Fruit fly (Drosophila melanogaster) whole organism: ENCODE results near the gene Akt.

Experiments used
- CG8478 ChIP-seq: fragments of >200 bp; optimal IDR thresholded peaks from 2 replicates; lab custom pipeline; 2018; ENCODE audit warnings: inconsistent platforms
- Dll ChIP-seq: fragments of >200 bp; optimal IDR thresholded peaks from 2 replicates; lab custom pipeline; 2017
- EcR ChIP-seq, 2 experiments: fragments of >200 bp; optimal IDR thresholded peaks; 2 replicates each; lab custom pipeline; 2017; ENCODE audit warnings: missing biosample characterization in 2 of 2, missing genetic modification characterization in 2 of 2, missing genetic modification reagents in 2 of 2
- pan ChIP-seq: fragments of >200 bp; optimal IDR thresholded peaks from 2 replicates; lab custom pipeline; 2017
- psq ChIP-seq: fragments of >200 bp; optimal IDR thresholded peaks from 2 replicates; lab custom pipeline; 2017
- usp ChIP-seq: fragments of >200 bp; optimal IDR thresholded peaks from 2 replicates; lab custom pipeline; 2017; ENCODE audit warnings: missing biosample characterization, missing genetic modification characterization, mixed read lengths

The Akt gene

dm6 chr3R:16098333-16099267 is at the start of gene Akt, which contains the start of gene Mhcl:
Akt (plus strand) TSS chr3R:16099228.
Mhcl (minus strand) TSS chr3R:16098761.
- TF ChIP-seq EcR (GFP tag; optimal IDR thresholded peaks at IDR 0.05; lab: Kevin White, UChicago) (no peak), psq (lab: Kevin White, UChicago) (no peak), CG8478 (no peak), usp (no peak), Dll (lab: Kevin White, UChicago) (no peak), pan (no peak)

dm6 chr3R:16049369-16049768 is 49.7 kb upstream of the Akt start, which contains the start of the genes IKKbeta and CG5013:
IKKbeta (minus strand) TSS chr3R:16049421.
CG5013 (plus strand) TSS chr3R:16049670.
- TF ChIP-seq psq (lab: Kevin White, UChicago) (no peak), usp (no peak), EcR (GFP tag; optimal IDR thresholded peaks at IDR 0.05; lab: Kevin White, UChicago) (no peak), pan (no peak), Dll (lab: Kevin White, UChicago) (no peak)

dm6 chr3R:16050621-16051328 is 48.3 kb upstream of the Akt start, which contains the start of gene msps:
msps (plus strand) TSS chr3R:16050801.
- TF ChIP-seq usp (no peak), psq (lab: Kevin White, UChicago) (no peak), EcR (GFP tag; optimal IDR thresholded peaks at IDR 0.05; lab: Kevin White, UChicago) (no peak), CG8478 (no peak), Dll (lab: Kevin White, UChicago) (no peak), pan (no peak)

dm6 chr3R:16051329-16051679 is 47.7 kb upstream of the Akt start:
- TF ChIP-seq EcR (GFP tag; optimal IDR thresholded peaks at IDR 0.05; lab: Kevin White, UChicago) (no peak), CG8478 (no peak), pan (no peak), psq (lab: Kevin White, UChicago) (no peak), Dll (lab: Kevin White, UChicago) (no peak), usp (no peak)

- TF ChIP-seq EcR (GFP tag; optimal IDR thresholded peaks at IDR 0.05; lab: Kevin White, UChicago) = no peak
- TF ChIP-seq Dll (lab: Kevin White, UChicago) = no peak
- TF ChIP-seq CG8478 = no peak
- TF ChIP-seq usp = no peak
Observed at dm6 chr3R:16067494-16067893, 31.5 kb upstream of the Akt start, which contains the start of gene CG10185. CG10185 (minus strand) TSS chr3R:16067594.

- TF ChIP-seq CG8478 = no peak
- no peak for TF ChIP-seq EcR (GFP tag; optimal IDR thresholded peaks at IDR 0.05; lab: Kevin White, UChicago)
- TF ChIP-seq psq (lab: Kevin White, UChicago) = no peak
- TF ChIP-seq Dll (lab: Kevin White, UChicago) = no peak
- no peak for TF ChIP-seq usp
- TF ChIP-seq pan = no peak
Observed at dm6 chr3R:16069266-16069665, 29.8 kb upstream of the Akt start.

dm6 chr3R:16071689-16072580 is 27.1 kb upstream of the Akt start:
- TF ChIP-seq pan (no peak), Dll (lab: Kevin White, UChicago) (no peak), CG8478 (no peak), psq (lab: Kevin White, UChicago) (no peak), usp (no peak), EcR (GFP tag; optimal IDR thresholded peaks at IDR 0.05; lab: Kevin White, UChicago) (no peak)

dm6 chr3R:16072581-16072908 is 26.5 kb upstream of the Akt start:
- no peak for TF ChIP-seq psq (lab: Kevin White, UChicago)

dm6 chr3R:16074122-16074521 is 24.9 kb upstream of the Akt start:
- TF ChIP-seq Dll (lab: Kevin White, UChicago) = no peak
- no peak for TF ChIP-seq CG8478
- TF ChIP-seq EcR (GFP tag; optimal IDR thresholded peaks at IDR 0.05; lab: Kevin White, UChicago) = no peak
- TF ChIP-seq pan = no peak
- TF ChIP-seq psq (lab: Kevin White, UChicago) = no peak
- no peak for TF ChIP-seq usp

- no peak for TF ChIP-seq usp
- TF ChIP-seq CG8478 = no peak
- TF ChIP-seq EcR (GFP tag; optimal IDR thresholded peaks at IDR 0.05; lab: Kevin White, UChicago) = no peak
- no peak for TF ChIP-seq pan
- TF ChIP-seq Dll (lab: Kevin White, UChicago) = no peak
- no peak for TF ChIP-seq psq (lab: Kevin White, UChicago)
Observed at dm6 chr3R:16078247-16078646, 20.8 kb upstream of the Akt start.

- no peak for TF ChIP-seq psq (lab: Kevin White, UChicago)
- TF ChIP-seq usp = no peak
- no peak for TF ChIP-seq Dll (lab: Kevin White, UChicago)
- no peak for TF ChIP-seq pan
- TF ChIP-seq CG8478 = no peak
- no peak for TF ChIP-seq EcR (GFP tag; optimal IDR thresholded peaks at IDR 0.05; lab: Kevin White, UChicago)
Observed at dm6 chr3R:16080942-16081589, 18.0 kb upstream of the Akt start, which contains the start of gene CG32855. CG32855 (minus strand) TSS chr3R:16080992.
